Worm (Caenorhabditis elegans): ENCODE results near the gene sfxn-1.2.
A peak's percentile ranks its signal among the peaks of the same experiment; 100 is the strongest.

The sfxn-1.2 gene

ce11 chrII:11167039-11167438 is 18.8 kb upstream of the sfxn-1.2 start (continued):
- TF ChIP-seq lsy-27 (tag; optimal IDR thresholded peaks at IDR 0.05; ENCODE audit: borderline replicate concordance, insufficient read depth) = no peak
- TF ChIP-seq nfya-1 (tag; optimal IDR thresholded peaks at IDR 0.05; ENCODE audit: borderline replicate concordance, insufficient read depth) = no peak
- TF ChIP-seq athp-1 (tag; optimal IDR thresholded peaks at IDR 0.05) = peak; percentile 78
- no peak for TF ChIP-seq bed-1 (GFP tag; IDR thresholded peaks at IDR 0.05)
- TF ChIP-seq nfyb-1 (GFP tag; IDR thresholded peaks at IDR 0.05) = peak; percentile 89; the same call in 1 of the 2 replicates
- peak; percentile 70 for TF ChIP-seq ZK185.1 (tag; optimal IDR thresholded peaks at IDR 0.05; ENCODE audit: poor library complexity, severe bottlenecking)
- peak; percentile 84 for TF ChIP-seq hrde-1 (tag; optimal IDR thresholded peaks at IDR 0.05; ENCODE audit: borderline replicate concordance)
- TF ChIP-seq xnd-1 (tag; optimal IDR thresholded peaks at IDR 0.05) = peak; percentile 72
- peak; percentile 67; the same call in 1 of the 2 replicates for TF ChIP-seq lin-26 (GFP tag; IDR thresholded peaks at IDR 0.05)
- TF ChIP-seq ceh-79 (tag; optimal IDR thresholded peaks at IDR 0.05) = no peak
- TF ChIP-seq nhr-90 (tag; optimal IDR thresholded peaks at IDR 0.05) = no peak
- TF ChIP-seq sptf-2 (GFP tag; optimal IDR thresholded peaks at IDR 0.05) = peak; percentile 75
- TF ChIP-seq C17E4.6 (GFP tag; IDR thresholded peaks at IDR 0.05) = 0 out of 2 replicates have a peak, but pooled peaks have one; percentile 66
- peak; percentile 61 for TF ChIP-seq tlf-1 (GFP tag; optimal IDR thresholded peaks at IDR 0.05)
- TF ChIP-seq F33H1.4 (GFP tag; IDR thresholded peaks at IDR 0.05) = peak; percentile 72
- TF ChIP-seq mes-4 (tag; optimal IDR thresholded peaks at IDR 0.05) = peak; percentile 74
- TF ChIP-seq F49E8.2 (tag; optimal IDR thresholded peaks at IDR 0.05; ENCODE audit: insufficient read depth) = peak; percentile 89
- TF ChIP-seq lin-40 (tag; optimal IDR thresholded peaks at IDR 0.05) = peak; percentile 40
- TF ChIP-seq cebp-1 (GFP tag; IDR thresholded peaks at IDR 0.05) = no peak
- TF ChIP-seq cebp-1 (tag; optimal IDR thresholded peaks at IDR 0.05) = peak; percentile 56
- TF ChIP-seq ccch-3 (GFP tag; optimal IDR thresholded peaks at IDR 0.05) = no peak
- peak; percentile 82 for TF ChIP-seq B0019.2 (GFP tag; conservative IDR thresholded peaks at IDR 0.05)
- TF ChIP-seq snpc-1.1 (tag; optimal IDR thresholded peaks at IDR 0.05; ENCODE audit: insufficient read depth) = peak; percentile 99
- peak; percentile 8 for TF ChIP-seq attf-5 (GFP tag; optimal IDR thresholded peaks at IDR 0.05)
- TF ChIP-seq rec-8 (tag; optimal IDR thresholded peaks at IDR 0.05) = peak in 1 of 2 experiments; percentile 77
- 0 out of 2 replicates have a peak, but pooled peaks have one; percentile 51 for TF ChIP-seq aptf-2 (GFP tag; conservative IDR thresholded peaks at IDR 0.05)
- no peak for TF ChIP-seq fkh-3 (tag; optimal IDR thresholded peaks at IDR 0.05)
- TF ChIP-seq ceh-40 (GFP tag; IDR thresholded peaks at IDR 0.05) = no peak
- peak; percentile 82 for TF ChIP-seq F23B12.7 (tag; optimal IDR thresholded peaks at IDR 0.05; ENCODE audit: insufficient read depth)
- 0 out of 2 replicates have a peak, but pooled peaks have one; percentile 65 for TF ChIP-seq let-526 (GFP tag; IDR thresholded peaks at IDR 0.05)
- peak; percentile 11 for TF ChIP-seq atf-7 (tag; optimal IDR thresholded peaks at IDR 0.05)
- TF ChIP-seq madf-10 (tag; optimal IDR thresholded peaks at IDR 0.05) = peak; percentile 32
- peak; percentile 90 for TF ChIP-seq B0336.3 (GFP tag; IDR thresholded peaks at IDR 0.05)
- TF ChIP-seq K11D2.4 (GFP tag; IDR thresholded peaks at IDR 0.05) = 0 out of 2 replicates have a peak, but pooled peaks have one; percentile 26
- TF ChIP-seq attf-6 (GFP tag; IDR thresholded peaks at IDR 0.05) = peak; percentile 95
- peak; percentile 84; the same call in 1 of the 2 replicates for TF ChIP-seq Y53G8AR.9 (GFP tag; conservative IDR thresholded peaks at IDR 0.05)
- peak; percentile 1 for TF ChIP-seq nhr-80 (tag; optimal IDR thresholded peaks at IDR 0.05)
- TF ChIP-seq lsl-1 (GFP tag; optimal IDR thresholded peaks at IDR 0.05) = peak; percentile 80
- TF ChIP-seq hsf-1 (GFP tag; IDR thresholded peaks at IDR 0.05) = peak; percentile 69; the same call in 1 of the 2 replicates
- peak; percentile 61; the same call in 1 of the 2 replicates for TF ChIP-seq hmg-20 (GFP tag; IDR thresholded peaks at IDR 0.05)
- TF ChIP-seq ceh-91 (GFP tag; IDR thresholded peaks at IDR 0.05) = peak; percentile 67
- TF ChIP-seq egrh-3 (GFP tag; IDR thresholded peaks at IDR 0.05) = peak; percentile 68
- peak; percentile 73; the same call in 1 of the 2 replicates for TF ChIP-seq egl-44 (GFP tag; IDR thresholded peaks at IDR 0.05)
- no peak for TF ChIP-seq T07F8.4 (tag; optimal IDR thresholded peaks at IDR 0.05)
- peak; percentile 83 for TF ChIP-seq bed-2 (GFP tag; IDR thresholded peaks at IDR 0.05)
- no peak for TF ChIP-seq nhr-179 (tag; optimal IDR thresholded peaks at IDR 0.05)

All from whole organism, young adult.